Fruit fly (Drosophila melanogaster) whole organism, prepupa: ENCODE results near the gene Art8.

Source experiments
- Blimp-1 ChIP-seq: fragments of 200-800 bp; sonication (Bioruptor generic); optimal IDR thresholded peaks from 3 replicates; lab custom pipeline; 2017; ENCODE audit warnings: missing biosample characterization, missing genetic modification characterization, mild to moderate bottlenecking, moderate library complexity, missing genetic modification reagents
- CG11294 ChIP-seq: fragments of 200-800 bp; sonication (Bioruptor generic); IDR thresholded peaks from 2 replicates; pipeline ENCODE4 v1.3.6; 2022; ENCODE audit warnings: missing biosample characterization, missing genetic modification characterization
- CG15336 ChIP-seq: fragments of 200-800 bp; sonication (Bioruptor generic); IDR thresholded peaks from 2 replicates; pipeline ENCODE4 v1.3.6; 2022; ENCODE audit warnings: missing biosample characterization, missing genetic modification characterization
- CG1621 ChIP-seq: fragments of 200-800 bp; sonication (Bioruptor generic); optimal IDR thresholded peaks from 3 replicates; lab custom pipeline; 2018; ENCODE audit warnings: missing biosample characterization, mild to moderate bottlenecking, missing genetic modification characterization
- CG16779 ChIP-seq: fragments of 200-800 bp; sonication (Bioruptor generic); optimal IDR thresholded peaks from 3 replicates; lab custom pipeline; 2017; ENCODE audit warnings: missing biosample characterization, mild to moderate bottlenecking, missing genetic modification characterization
- CG31627 ChIP-seq: fragments of 200-800 bp; sonication (Bioruptor generic); optimal IDR thresholded peaks from 3 replicates; lab custom pipeline; 2016; ENCODE audit warnings: missing biosample characterization, missing genetic modification characterization
- CG32006 ChIP-seq: fragments of 200-800 bp; sonication (Bioruptor generic); optimal IDR thresholded peaks from 3 replicates; lab custom pipeline; 2017; ENCODE audit warnings: missing biosample characterization, mild to moderate bottlenecking, missing genetic modification characterization
- CG34406 ChIP-seq: fragments of 200-800 bp; sonication (Bioruptor generic); optimal IDR thresholded peaks from 3 replicates; lab custom pipeline; 2016; ENCODE audit warnings: missing biosample characterization, missing genetic modification characterization
- CG3919 ChIP-seq: fragments of 200-800 bp; sonication (Bioruptor generic); optimal IDR thresholded peaks from 3 replicates; lab custom pipeline; 2016; ENCODE audit warnings: missing biosample characterization, missing genetic modification characterization
- CG6163 ChIP-seq: fragments of 200-800 bp; sonication (Bioruptor generic); IDR thresholded peaks from 3 replicates; pipeline ENCODE4 v1.3.6; 2022; ENCODE audit warnings: missing biosample characterization, missing genetic modification characterization
- CG6276 ChIP-seq: fragments of 200-800 bp; sonication (Bioruptor generic); optimal IDR thresholded peaks from 2 replicates; lab custom pipeline; 2017; ENCODE audit warnings: missing biosample characterization, mild to moderate bottlenecking, missing genetic modification characterization
- CG6792 ChIP-seq: fragments of 200-800 bp; sonication (Bioruptor generic); optimal IDR thresholded peaks from 3 replicates; lab custom pipeline; 2016; ENCODE audit warnings: missing biosample characterization, missing genetic modification characterization
- CG6808 ChIP-seq: fragments of 200-800 bp; sonication (Bioruptor generic); optimal IDR thresholded peaks from 3 replicates; lab custom pipeline; 2017; ENCODE audit warnings: missing biosample characterization, missing genetic modification characterization, mild to moderate bottlenecking, moderate library complexity, missing genetic modification reagents
- CG6854 ChIP-seq: fragments of 200-800 bp; sonication (Bioruptor generic); optimal IDR thresholded peaks from 2 replicates; lab custom pipeline; 2017; ENCODE audit warnings: missing biosample characterization, mild to moderate bottlenecking, missing genetic modification characterization
- CG7368 ChIP-seq: fragments of 200-800 bp; sonication (Bioruptor generic); optimal IDR thresholded peaks from 3 replicates; lab custom pipeline; 2016; ENCODE audit warnings: missing biosample characterization, missing genetic modification characterization
- CG8119 ChIP-seq: fragments of 200-800 bp; sonication (Bioruptor generic); IDR thresholded peaks from 3 replicates; pipeline ENCODE4 v1.3.6; 2022; ENCODE audit warnings: missing biosample characterization, missing genetic modification characterization
- CG8319 ChIP-seq: fragments of 200-800 bp; sonication (Bioruptor generic); optimal IDR thresholded peaks from 3 replicates; lab custom pipeline; 2016; ENCODE audit warnings: missing biosample characterization, missing genetic modification characterization
- CG9139 ChIP-seq: fragments of 200-800 bp; sonication (Bioruptor generic); optimal IDR thresholded peaks from 3 replicates; lab custom pipeline; 2017; ENCODE audit warnings: missing biosample characterization, mild to moderate bottlenecking, missing genetic modification characterization
- Eip75B ChIP-seq: fragments of 200-800 bp; sonication (Bioruptor generic); optimal IDR thresholded peaks from 3 replicates; lab custom pipeline; 2016; ENCODE audit warnings: missing biosample characterization, missing genetic modification characterization
- Ets21C ChIP-seq: fragments of 200-800 bp; sonication (Bioruptor generic); optimal IDR thresholded peaks from 3 replicates; lab custom pipeline; 2016; ENCODE audit warnings: missing biosample characterization, missing genetic modification characterization
- Gug ChIP-seq: fragments of 200-800 bp; sonication (Bioruptor generic); IDR thresholded peaks from 2 replicates; pipeline ENCODE4 v1.3.6; 2022; ENCODE audit warnings: missing biosample characterization, missing genetic modification characterization
- Hr38 ChIP-seq: sonication (Bioruptor generic); optimal IDR thresholded peaks from 2 replicates; lab custom pipeline; 2016; ENCODE audit warnings: missing biosample characterization, missing genetic modification characterization
- Hr39 ChIP-seq: fragments of 200-800 bp; sonication (Bioruptor generic); optimal IDR thresholded peaks from 2 replicates; lab custom pipeline; 2016; ENCODE audit warnings: missing biosample characterization, missing genetic modification characterization
- Met ChIP-seq: fragments of 200-800 bp; sonication (Bioruptor generic); optimal IDR thresholded peaks from 3 replicates; lab custom pipeline; 2016; ENCODE audit warnings: missing biosample characterization, missing genetic modification characterization
- OdsH ChIP-seq: fragments of 200-800 bp; sonication (Bioruptor generic); optimal IDR thresholded peaks from 3 replicates; lab custom pipeline; 2016; ENCODE audit warnings: missing biosample characterization, missing genetic modification characterization
- Smox ChIP-seq: fragments of 200-800 bp; sonication (Bioruptor generic); optimal IDR thresholded peaks from 3 replicates; lab custom pipeline; 2016; ENCODE audit warnings: missing biosample characterization, missing genetic modification characterization
- Sox102F ChIP-seq: fragments of 200-800 bp; sonication (Bioruptor generic); optimal IDR thresholded peaks from 2 replicates; lab custom pipeline; 2016; ENCODE audit warnings: missing biosample characterization, mild to moderate bottlenecking, missing genetic modification characterization
- Sox14 ChIP-seq: fragments of 200-800 bp; sonication (Bioruptor generic); optimal IDR thresholded peaks from 3 replicates; lab custom pipeline; 2016; ENCODE audit warnings: missing biosample characterization, missing genetic modification characterization
- achi ChIP-seq: fragments of 200-800 bp; sonication (Bioruptor generic); optimal IDR thresholded peaks from 3 replicates; lab custom pipeline; 2016; ENCODE audit warnings: missing biosample characterization, missing genetic modification characterization
- acj6 ChIP-seq: fragments of 200-800 bp; sonication (Bioruptor generic); optimal IDR thresholded peaks from 3 replicates; lab custom pipeline; 2016; ENCODE audit warnings: missing biosample characterization, missing genetic modification characterization
- cyc ChIP-seq: fragments of 200-800 bp; sonication (Bioruptor generic); optimal IDR thresholded peaks from 3 replicates; lab custom pipeline; 2016; ENCODE audit warnings: missing biosample characterization, missing genetic modification characterization
- dac ChIP-seq: fragments of 200-800 bp; sonication (Bioruptor generic); optimal IDR thresholded peaks from 2 replicates; lab custom pipeline; 2017; ENCODE audit warnings: missing biosample characterization, mild to moderate bottlenecking, missing genetic modification characterization
- dsx ChIP-seq: fragments of 200-800 bp; optimal IDR thresholded peaks from 3 replicates; lab custom pipeline; 2019; ENCODE audit warnings: missing biosample characterization, mild to moderate bottlenecking, missing genetic modification characterization, moderate library complexity; ENCODE audit not compliant: poor library complexity, severe bottlenecking
- eg ChIP-seq: fragments of 200-800 bp; sonication (Bioruptor generic); IDR thresholded peaks from 3 replicates; pipeline ENCODE4 v1.3.6; 2022; ENCODE audit warnings: missing biosample characterization, missing genetic modification characterization
- esn ChIP-seq: fragments of 200-800 bp; sonication (Bioruptor generic); optimal IDR thresholded peaks from 2 replicates; lab custom pipeline; 2016; ENCODE audit warnings: missing biosample characterization, mild to moderate bottlenecking, missing genetic modification characterization, moderate library complexity
- fd59A ChIP-seq: fragments of 200-800 bp; sonication (Bioruptor generic); optimal IDR thresholded peaks from 2 replicates; lab custom pipeline; 2017; ENCODE audit warnings: missing biosample characterization, mild to moderate bottlenecking, missing genetic modification characterization, missing genetic modification reagents
- fd85E ChIP-seq: fragments of 200-800 bp; sonication (Bioruptor generic); optimal IDR thresholded peaks from 3 replicates; lab custom pipeline; 2016; ENCODE audit warnings: missing biosample characterization, missing genetic modification characterization
- lz ChIP-seq: fragments of 200-800 bp; sonication (Bioruptor generic); optimal IDR thresholded peaks from 3 replicates; lab custom pipeline; 2016; ENCODE audit warnings: missing biosample characterization, missing genetic modification characterization
- pdm3 ChIP-seq: fragments of 200-800 bp; sonication (Bioruptor generic); optimal IDR thresholded peaks from 3 replicates; lab custom pipeline; 2016; ENCODE audit warnings: missing biosample characterization, missing genetic modification characterization
- salr ChIP-seq, 2 experiments: fragments of 200-800 bp; sonication (Bioruptor generic); optimal IDR thresholded peaks; 3 replicates each; lab custom pipeline; 2016 to 2018; ENCODE audit warnings: missing biosample characterization in 2 of 2, missing genetic modification characterization in 2 of 2, mild to moderate bottlenecking in 1 of 2
- ss ChIP-seq, 2 experiments: fragments of 200-800 bp; sonication (Bioruptor generic); optimal IDR thresholded peaks; 2 replicates in 1 of 2; 3 replicates in 1 of 2; lab custom pipeline; 2017 to 2018; ENCODE audit warnings: mild to moderate bottlenecking in 2 of 2, missing biosample characterization in 2 of 2, missing genetic modification characterization in 2 of 2, moderate library complexity in 1 of 2
- svp ChIP-seq: fragments of 200-800 bp; sonication (Bioruptor generic); peaks from one replicate; lab custom pipeline; 2016; ENCODE audit warnings: missing biosample characterization, missing genetic modification characterization
- topi ChIP-seq: fragments of 200-800 bp; sonication (Bioruptor generic); optimal IDR thresholded peaks from 3 replicates; lab custom pipeline; 2016; ENCODE audit warnings: missing biosample characterization, missing genetic modification characterization
- vri ChIP-seq: fragments of 200-800 bp; sonication (Bioruptor generic); optimal IDR thresholded peaks from 3 replicates; lab custom pipeline; 2016; ENCODE audit warnings: missing biosample characterization, mild to moderate bottlenecking, missing genetic modification characterization

Gene Art8

DNA sequence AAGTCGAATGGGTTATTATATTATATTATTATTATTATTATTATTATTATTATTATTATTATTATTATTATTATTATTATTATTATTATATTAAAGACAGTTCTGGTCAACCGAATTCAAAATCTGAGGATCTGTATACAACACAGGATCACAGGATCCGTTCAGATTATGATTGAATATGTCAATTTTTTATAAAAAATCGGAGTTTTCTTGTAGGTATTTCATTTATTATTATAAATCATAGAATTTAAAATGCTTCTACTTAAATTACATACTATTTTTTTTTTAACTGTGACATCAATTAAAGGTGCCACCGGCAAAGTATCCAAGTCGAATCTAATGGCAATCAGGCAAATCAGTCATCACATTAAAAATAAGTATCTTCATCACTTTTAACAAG, 5.8 kb upstream of the Art8 start, which contains the start of gene CG14913:
TSS of gene CG14913 (plus strand) at position 301 of the 400 bp plus-strand sequence.
- TF ChIP-seq CG11294 (GFP tag; lab: Robert Waterston, UW): no peak
- TF ChIP-seq CG9139 (GFP tag; lab: Kevin White, UChicago): no peak
- no peak for TF ChIP-seq ss (GFP tag; optimal IDR thresholded peaks at IDR 0.05; lab: Kevin White, UChicago)
- TF ChIP-seq Sox14 (GFP tag; lab: Kevin White, UChicago): no peak
- no peak for TF ChIP-seq dac (GFP tag; lab: Kevin White, UChicago)
- no peak for TF ChIP-seq Hr39
- no peak for TF ChIP-seq CG16779 (tag; lab: Kevin White, UChicago)
- TF ChIP-seq CG6163 (GFP tag; lab: Robert Waterston, UW): no peak
- no peak for TF ChIP-seq CG6808
- no peak for TF ChIP-seq CG32006 (GFP tag; lab: Kevin White, UChicago)
- TF ChIP-seq salr (GFP tag; optimal IDR thresholded peaks at IDR 0.05; lab: Kevin White, UChicago): no peak
- TF ChIP-seq fd59A (GFP tag; lab: Kevin White, UChicago): no peak
- no peak for TF ChIP-seq acj6 (GFP tag; lab: Kevin White, UChicago)
- TF ChIP-seq topi: no peak
- no peak for TF ChIP-seq lz (GFP tag; lab: Kevin White, UChicago)
- TF ChIP-seq dsx (GFP tag; lab: Kevin White, UChicago): no peak
- TF ChIP-seq Blimp-1 (GFP tag; lab: Kevin White, UChicago): no peak
- TF ChIP-seq CG6854: no peak
- no peak for TF ChIP-seq svp
- TF ChIP-seq esn (GFP tag; lab: Kevin White, UChicago): no peak

dm6 chr2L:11015320-11015719, 4.4 kb upstream of the Art8 start, which contains the start of gene Acp32CD:
Acp32CD (plus strand) TSS chr2L:11015620.
- TF ChIP-seq ss (GFP tag; optimal IDR thresholded peaks at IDR 0.05; lab: Kevin White, UChicago): no peak
- TF ChIP-seq CG6808: no peak
- no peak for TF ChIP-seq Eip75B (GFP tag; lab: Kevin White, UChicago)
- TF ChIP-seq CG3919 (GFP tag; lab: Kevin White, UChicago): no peak
- TF ChIP-seq CG6276 (GFP tag; lab: Kevin White, UChicago): no peak
- no peak for TF ChIP-seq Gug
- no peak for TF ChIP-seq Met (GFP tag; lab: Kevin White, UChicago)
- TF ChIP-seq Sox102F (GFP tag; lab: Kevin White, UChicago): no peak
- TF ChIP-seq CG6792 (GFP tag; lab: Kevin White, UChicago): no peak
- TF ChIP-seq CG31627: no peak
- no peak for TF ChIP-seq dsx (GFP tag; lab: Kevin White, UChicago)
- no peak for TF ChIP-seq CG8319 (GFP tag; lab: Kevin White, UChicago)

dm6 chr2L:11014671-11015070, 3.8 kb upstream of the Art8 start:
- TF ChIP-seq fd85E (GFP tag; lab: Kevin White, UChicago) (no peak), OdsH (GFP tag; lab: Kevin White, UChicago) (peak; percentile 49), Ets21C (GFP tag; lab: Kevin White, UChicago) (no peak), vri (GFP tag; lab: Kevin White, UChicago) (no peak), lz (GFP tag; lab: Kevin White, UChicago) (no peak), Eip75B (GFP tag; lab: Kevin White, UChicago) (no peak), acj6 (GFP tag; lab: Kevin White, UChicago) (peak; percentile 60), esn (GFP tag; lab: Kevin White, UChicago) (peak; percentile 62), Sox102F (GFP tag; lab: Kevin White, UChicago) (no peak), CG11294 (GFP tag; lab: Robert Waterston, UW) (no peak), Gug (no peak), CG7368 (GFP tag; lab: Kevin White, UChicago) (no peak), cyc (no peak), dsx (GFP tag; lab: Kevin White, UChicago) (peak; percentile 46), CG34406 (peak; percentile 48), achi (peak; percentile 66), eg (GFP tag; lab: Robert Waterston, UW) (no peak), CG15336 (peak; percentile 60), CG31627 (no peak), Blimp-1 (GFP tag; lab: Kevin White, UChicago) (no peak), CG8319 (GFP tag; lab: Kevin White, UChicago) (no peak), CG8119 (peak; percentile 64; the same call in 2 of the 3 replicates), CG1621 (no peak), CG6276 (GFP tag; lab: Kevin White, UChicago) (no peak), pdm3 (no peak), CG6808 (peak; percentile 69), Hr39 (no peak), fd59A (GFP tag; lab: Kevin White, UChicago) (peak; percentile 21), Hr38 (GFP tag; lab: Kevin White, UChicago) (no peak), Smox (GFP tag; lab: Kevin White, UChicago) (no peak), CG6163 (GFP tag; lab: Robert Waterston, UW) (peak; percentile 20; the same call in 1 of the 3 replicates), dac (GFP tag; lab: Kevin White, UChicago) (no peak), CG16779 (tag; lab: Kevin White, UChicago) (no peak), Met (GFP tag; lab: Kevin White, UChicago) (peak; percentile 51), Sox14 (GFP tag; lab: Kevin White, UChicago) (peak; percentile 35)
